Fruit fly (Drosophila melanogaster): ENCODE data around the gene CG7889.

- TF ChIP-seq D1 (tag; optimal IDR thresholded peaks at IDR 0.05), result no peak
- no peak for TF ChIP-seq Snoo (tag; optimal IDR thresholded peaks at IDR 0.05)
- no peak for TF ChIP-seq CG15710 (tag; optimal IDR thresholded peaks at IDR 0.05)
- TF ChIP-seq EcR (GFP tag; optimal IDR thresholded peaks at IDR 0.05), result no peak
- no peak for TF ChIP-seq CG10348 (GFP tag; IDR thresholded peaks at IDR 0.05)
- no peak for TF ChIP-seq CG14655 (GFP tag; optimal IDR thresholded peaks at IDR 0.05)
- no peak for TF ChIP-seq CG17806 (tag; optimal IDR thresholded peaks at IDR 0.05)
- no peak for TF ChIP-seq CG12605 (GFP tag; IDR thresholded peaks at IDR 0.05)
Measured at dm6 chrX:19216671-19217070, 26.8 kb upstream of the CG7889 start.

Measured in whole organism, pupa.